Fruit fly (Drosophila melanogaster): ENCODE results near the gene CG5126.

Gene CG5126

DNA sequence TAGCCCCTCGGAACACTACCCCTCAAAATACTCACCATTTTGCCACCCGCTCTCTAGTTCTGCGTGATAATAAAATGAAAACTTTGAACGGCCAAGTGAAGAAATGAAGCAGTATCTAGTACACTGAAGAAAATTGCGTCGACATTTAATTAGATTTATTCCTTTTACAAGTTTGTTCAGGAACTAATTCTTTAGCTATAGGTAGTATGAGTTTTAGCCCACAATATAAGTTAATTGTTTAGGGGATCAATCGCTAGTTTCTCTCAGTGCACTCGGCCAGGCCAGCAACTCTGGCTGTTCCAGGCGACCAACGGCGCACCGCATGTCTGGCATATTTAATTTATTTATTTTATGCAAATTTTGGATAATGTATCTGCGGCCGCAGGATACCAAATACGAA lies 46.9 kb upstream of the CG5126 start (continued):
- no peak for TF ChIP-seq grn (GFP tag; optimal IDR thresholded peaks at IDR 0.05)
- TF ChIP-seq CG2116 (GFP tag; optimal IDR thresholded peaks at IDR 0.05): no peak
- TF ChIP-seq Oaz (GFP tag; IDR thresholded peaks at IDR 0.05): no peak
- no peak for TF ChIP-seq fru (optimal IDR thresholded peaks at IDR 0.05)
- no peak for TF ChIP-seq pros (GFP tag; optimal IDR thresholded peaks at IDR 0.05)
- TF ChIP-seq zen2 (GFP tag; IDR thresholded peaks at IDR 0.05; ENCODE audit: partially characterized antibody): no peak
- TF ChIP-seq MBD-R2 (GFP tag; IDR thresholded peaks at IDR 0.05): no peak
- TF ChIP-seq CG18262 (tag; optimal IDR thresholded peaks at IDR 0.05): no peak
- no peak for TF ChIP-seq CG11398 (GFP tag; optimal IDR thresholded peaks at IDR 0.05)
- TF ChIP-seq Pdp1 (GFP tag; optimal IDR thresholded peaks at IDR 0.05): peak in 1 of 2 experiments; percentile 9
- TF ChIP-seq unc-4 (GFP tag; IDR thresholded peaks at IDR 0.05; ENCODE audit: partially characterized antibody): no peak
- TF ChIP-seq CG16779 (GFP tag; IDR thresholded peaks at IDR 0.05): no peak
- TF ChIP-seq CG14965 (GFP tag; optimal IDR thresholded peaks at IDR 0.05; ENCODE audit: borderline replicate concordance): no peak
- TF ChIP-seq nmo (GFP tag; optimal IDR thresholded peaks at IDR 0.05): peak; percentile 18
- TF ChIP-seq ato (GFP tag; IDR thresholded peaks at IDR 0.05; ENCODE audit: partially characterized antibody): no peak
- no peak for TF ChIP-seq so (GFP tag; IDR thresholded peaks at IDR 0.05)
- TF ChIP-seq p53 (GFP tag; optimal IDR thresholded peaks at IDR 0.05): no peak
- peak; percentile 37; the same call in 1 of the 2 replicates for TF ChIP-seq ap (GFP tag; IDR thresholded peaks at IDR 0.05)
- TF ChIP-seq NC2β (GFP tag; optimal IDR thresholded peaks at IDR 0.05): no peak
- TF ChIP-seq jumu (GFP tag; optimal IDR thresholded peaks at IDR 0.05): peak; percentile 19
- no peak for TF ChIP-seq tll (GFP tag; optimal IDR thresholded peaks at IDR 0.05)
- no peak for TF ChIP-seq CG4707 (GFP tag; optimal IDR thresholded peaks at IDR 0.05)
- TF ChIP-seq cas (GFP tag; IDR thresholded peaks at IDR 0.05): no peak
- TF ChIP-seq otp (GFP tag; IDR thresholded peaks at IDR 0.05): no peak
- peak; percentile 44 for TF ChIP-seq bcd (GFP tag; optimal IDR thresholded peaks at IDR 0.05)
- TF ChIP-seq CG12391 (tag; optimal IDR thresholded peaks at IDR 0.05): peak; percentile 12
- TF ChIP-seq CG18011 (GFP tag; optimal IDR thresholded peaks at IDR 0.05): no peak
- no peak for TF ChIP-seq CG8944 (GFP tag; optimal IDR thresholded peaks at IDR 0.05)
- no peak for TF ChIP-seq CG13894 (tag; optimal IDR thresholded peaks at IDR 0.05)
- no peak for TF ChIP-seq CG17802 (tag; optimal IDR thresholded peaks at IDR 0.05)
- TF ChIP-seq pita (GFP tag; optimal IDR thresholded peaks at IDR 0.05): no peak

- TF ChIP-seq zf30C (GFP tag; optimal IDR thresholded peaks at IDR 0.05) (no peak), D19B (GFP tag; optimal IDR thresholded peaks at IDR 0.05) (peak; percentile 16), Ets97D (GFP tag; optimal IDR thresholded peaks at IDR 0.05) (no peak), CG6689 (GFP tag; IDR thresholded peaks at IDR 0.05) (no peak), Vsx1 (GFP tag; optimal IDR thresholded peaks at IDR 0.05) (no peak), CG33213 (GFP tag; optimal IDR thresholded peaks at IDR 0.05) (no peak)
Measured at dm6 chr2L:1218993-1219392, 35.2 kb upstream of the CG5126 start, which contains the start of gene CG42329. Gene CG42329, plus strand, starts transcription at chr2L:1219293.

- TF ChIP-seq Meics (GFP tag; optimal IDR thresholded peaks at IDR 0.05) (peak; percentile 81), gsb-n (tag; optimal IDR thresholded peaks at IDR 0.05) (no peak), Six4 (GFP tag; optimal IDR thresholded peaks at IDR 0.05) (no peak), tgo (GFP tag; IDR thresholded peaks at IDR 0.05) (0 out of 3 replicates have a peak, but pooled peaks have one; percentile 12), CG14014 (GFP tag; IDR thresholded peaks at IDR 0.05) (0 out of 2 replicates have a peak, but pooled peaks have one; percentile 3), CG12659 (GFP tag; optimal IDR thresholded peaks at IDR 0.05) (no peak), tap (tag; optimal IDR thresholded peaks at IDR 0.05) (no peak), Fer1 (GFP tag; optimal IDR thresholded peaks at IDR 0.05) (no peak), chinmo (GFP tag; IDR thresholded peaks at IDR 0.05; ENCODE audit: partially characterized antibody) (0 out of 4 replicates have a peak, but pooled peaks have one; percentile 44), CG14860 (GFP tag; IDR thresholded peaks at IDR 0.05; ENCODE audit: partially characterized antibody) (no peak), sens-2 (GFP tag; IDR thresholded peaks at IDR 0.05) (no peak), ERR (GFP tag; optimal IDR thresholded peaks at IDR 0.05) (no peak), Xbp1 (GFP tag; optimal IDR thresholded peaks at IDR 0.05) (no peak), ewg (GFP tag; optimal IDR thresholded peaks at IDR 0.05) (no peak)
Measured at dm6 chr2L:1218475-1218874, 34.7 kb upstream of the CG5126 start.

Data from whole organism, embryonic.